Worm (Caenorhabditis elegans) whole organism, late embryonic: Measurements from ENCODE around the gene egl-47.

Experiments
- ahr-1 ChIP-seq: sonication (generic microtip); optimal IDR thresholded peaks from 2 replicates; lab custom pipeline; 2016; ENCODE audit warnings: missing genetic modification characterization, missing compliant biosample characterization
- ama-1 ChIP-seq: fragments of 150-350 bp; optimal IDR thresholded peaks from 2 replicates; lab custom pipeline; 2014
- hlh-30 ChIP-seq: sonication (generic microtip); optimal IDR thresholded peaks from 2 replicates; lab custom pipeline; 2017; ENCODE audit warnings: antibody characterized with exemption, missing genetic modification characterization, missing compliant biosample characterization; ENCODE audit not compliant: insufficient read depth
- hlh-8 ChIP-seq: sonication (generic microtip); optimal IDR thresholded peaks from 2 replicates; lab custom pipeline; 2016; ENCODE audit warnings: missing genotype, missing genetic modification characterization, missing compliant biosample characterization
- nhr-11 ChIP-seq: fragments of 150-350 bp; optimal IDR thresholded peaks from 2 replicates; lab custom pipeline; 2014; ENCODE audit warnings: missing biosample characterization, missing genetic modification characterization
- pqm-1 ChIP-seq: sonication (generic microtip); optimal IDR thresholded peaks from 2 replicates; lab custom pipeline; 2016; ENCODE audit warnings: missing genetic modification characterization, missing compliant biosample characterization
- unc-86 ChIP-seq: sonication (generic microtip); optimal IDR thresholded peaks from 2 replicates; lab custom pipeline; 2016; ENCODE audit warnings: missing genetic modification characterization, missing compliant biosample characterization
- ztf-16 ChIP-seq: sonication (generic microtip); optimal IDR thresholded peaks from 2 replicates; lab custom pipeline; 2017; ENCODE audit warnings: missing genetic modification characterization, missing compliant biosample characterization

DNA sequence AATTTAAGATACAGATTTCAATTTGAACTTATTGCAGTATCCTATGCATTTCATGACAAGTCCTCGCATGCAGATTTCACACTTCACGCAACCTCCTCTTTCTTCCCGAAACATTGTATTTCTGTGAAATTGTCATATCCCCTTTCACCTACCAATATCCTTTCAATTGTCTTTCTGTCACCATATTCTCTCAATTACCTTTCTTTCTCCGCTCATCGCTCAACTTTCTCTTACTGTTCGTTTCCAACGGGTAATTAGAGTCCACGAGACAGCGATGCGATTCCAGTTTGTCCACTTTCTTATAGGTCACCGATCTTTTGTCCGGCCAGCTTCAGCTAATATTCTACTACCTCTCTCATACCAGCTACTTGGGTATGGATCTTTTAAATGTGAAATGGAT, 53.0 kb downstream of the egl-47 start, which contains the start of gene mam-5:
- no peak for TF ChIP-seq pqm-1
- TF ChIP-seq ztf-16, result no peak
- TF ChIP-seq unc-86 (tag; lab: Kevin White, UChicago), result no peak
- TF ChIP-seq hlh-30, result no peak
- no peak for TF ChIP-seq hlh-8 (tag; lab: Kevin White, UChicago)
- no peak for TF ChIP-seq nhr-11 (tag; lab: Kevin White, UChicago)
- no peak for TF ChIP-seq ahr-1 (tag; lab: Kevin White, UChicago)
- no peak for TF ChIP-seq ama-1 (lab: Kevin White, UChicago)
